Worm (Caenorhabditis elegans): ENCODE results near the gene ufm-1.

ufm-1 gene

DNA sequence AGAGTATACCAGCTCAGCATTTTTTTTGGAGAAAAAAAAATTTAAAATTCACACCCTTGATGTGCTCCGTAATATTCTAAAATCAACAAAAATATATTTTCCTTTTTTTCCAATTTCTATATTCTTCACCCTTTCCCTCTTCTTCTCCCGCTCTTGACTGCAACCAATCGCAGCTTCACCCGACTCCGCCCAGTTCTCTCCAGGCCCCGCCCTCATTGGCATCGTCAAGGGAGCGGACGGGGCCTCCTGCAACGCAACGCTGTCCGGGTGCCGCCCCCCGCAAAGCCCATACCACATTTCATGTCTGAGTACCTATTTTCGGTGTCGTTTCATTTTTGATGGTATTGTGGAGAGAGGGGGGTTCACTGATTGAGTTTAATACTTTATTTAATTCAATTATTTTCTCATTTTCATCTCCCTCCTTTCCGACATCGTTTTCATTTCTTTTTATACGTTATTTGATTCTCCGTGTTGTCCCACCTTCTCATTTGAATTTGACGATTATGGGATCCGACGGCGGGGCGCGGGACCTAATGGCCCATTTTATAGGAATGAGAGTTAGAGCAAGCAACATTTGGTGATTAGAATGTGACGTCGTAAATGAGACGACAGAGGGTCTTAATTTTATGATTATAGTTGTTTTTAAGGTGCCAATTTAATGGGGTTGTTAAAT lies 46.4 kb upstream of the ufm-1 start:
- TF ChIP-seq unc-62 (GFP tag; optimal IDR thresholded peaks at IDR 0.05 in 1 of 2) (peak in 1 of 2 experiments; percentile 12), unc-62 (tag; optimal IDR thresholded peaks at IDR 0.05) (no peak), spr-1 (tag; optimal IDR thresholded peaks at IDR 0.05) (no peak), nhr-42 (GFP tag; IDR thresholded peaks at IDR 0.05) (no peak), lin-38 (GFP tag; IDR thresholded peaks at IDR 0.05) (no peak), saeg-2 (GFP tag; IDR thresholded peaks at IDR 0.05) (no peak), pha-4 (GFP tag; IDR thresholded peaks at IDR 0.05) (no peak), pha-4 (tag; optimal IDR thresholded peaks at IDR 0.05) (no peak), jun-1 (tag; optimal IDR thresholded peaks at IDR 0.05) (no peak), tag-97 (GFP tag; IDR thresholded peaks at IDR 0.05) (no peak), lin-13 (GFP tag; optimal IDR thresholded peaks at IDR 0.05) (no peak), dve-1 (tag; optimal IDR thresholded peaks at IDR 0.05; ENCODE audit: insufficient read depth) (no peak), hif-1 (tag; optimal IDR thresholded peaks at IDR 0.05) (no peak), T26A8.4 (GFP tag; IDR thresholded peaks at IDR 0.05) (no peak), duxl-1 (tag; optimal IDR thresholded peaks at IDR 0.05; ENCODE audit: poor library complexity) (peak; percentile 62), unc-39 (tag; optimal IDR thresholded peaks at IDR 0.05) (no peak), dpl-1 (GFP tag; optimal IDR thresholded peaks at IDR 0.05) (no peak), daf-12 (tag; optimal IDR thresholded peaks at IDR 0.05) (no peak), ama-1 (optimal IDR thresholded peaks at IDR 0.05) (no peak), nhr-11 (tag; optimal IDR thresholded peaks at IDR 0.05) (no peak), mdt-29 (GFP tag; IDR thresholded peaks at IDR 0.05) (no peak), R02D3.7 (tag; optimal IDR thresholded peaks at IDR 0.05) (no peak), snpc-4 (tag; optimal IDR thresholded peaks at IDR 0.05) (no peak), set-16 (GFP tag; IDR thresholded peaks at IDR 0.05) (peak; percentile 91), F10B5.3 (tag; optimal IDR thresholded peaks at IDR 0.05) (no peak), T20F7.1 (GFP tag; optimal IDR thresholded peaks at IDR 0.05) (no peak)

DNA sequence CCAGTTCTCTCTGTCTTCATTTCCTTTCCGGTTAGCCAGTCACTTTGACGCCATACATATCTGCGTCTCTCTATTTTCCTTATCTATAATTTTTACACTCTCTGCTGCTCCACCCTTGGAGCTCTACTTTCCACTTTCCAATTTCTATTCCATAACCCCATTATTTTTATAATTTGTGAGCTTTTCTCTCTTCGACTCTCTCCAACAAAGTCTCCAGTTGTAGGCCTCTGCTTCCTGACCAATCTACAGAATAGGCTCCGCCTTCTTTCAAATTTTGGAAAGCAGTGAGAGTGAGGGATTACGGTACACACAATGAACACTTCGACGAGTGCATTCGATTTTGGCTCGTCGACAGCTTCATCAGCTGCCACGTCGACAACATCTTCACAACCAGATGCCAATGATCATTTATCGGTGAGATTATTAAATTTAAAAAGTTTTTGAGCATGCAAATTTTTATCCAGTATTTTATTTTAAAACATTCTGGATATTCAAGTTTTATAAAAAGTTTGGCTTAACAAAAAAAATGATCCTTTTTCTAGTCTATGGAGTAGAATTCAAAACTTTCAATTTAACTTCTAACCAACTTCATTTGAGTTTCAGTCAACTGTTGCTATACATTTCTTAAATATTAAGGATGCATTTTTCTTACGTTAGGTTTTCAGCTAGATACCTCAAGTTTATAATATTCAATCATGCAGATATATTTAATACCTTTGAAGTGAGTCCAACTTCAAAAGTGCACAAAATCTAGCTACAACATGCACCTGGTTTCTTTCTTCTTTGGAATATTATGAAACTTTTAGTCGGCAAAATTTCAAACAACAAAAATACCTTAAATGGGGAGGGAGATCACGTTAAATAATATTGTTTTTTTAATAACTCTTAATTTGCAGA lies 44.4 kb upstream of the ufm-1 start, which contains the start of gene egl-5:
Gene egl-5, plus strand, starts transcription at position 216 of the 897 bp plus-strand sequence.
- TF ChIP-seq ZK546.5 (tag; optimal IDR thresholded peaks at IDR 0.05) (no peak), nhr-6 (tag; optimal IDR thresholded peaks at IDR 0.05) (peak; percentile 100), Y105C5A.15 (GFP tag; IDR thresholded peaks at IDR 0.05) (no peak), nhr-111 (GFP tag; optimal IDR thresholded peaks at IDR 0.05) (no peak), rbr-2 (tag; optimal IDR thresholded peaks at IDR 0.05) (no peak)

DNA sequence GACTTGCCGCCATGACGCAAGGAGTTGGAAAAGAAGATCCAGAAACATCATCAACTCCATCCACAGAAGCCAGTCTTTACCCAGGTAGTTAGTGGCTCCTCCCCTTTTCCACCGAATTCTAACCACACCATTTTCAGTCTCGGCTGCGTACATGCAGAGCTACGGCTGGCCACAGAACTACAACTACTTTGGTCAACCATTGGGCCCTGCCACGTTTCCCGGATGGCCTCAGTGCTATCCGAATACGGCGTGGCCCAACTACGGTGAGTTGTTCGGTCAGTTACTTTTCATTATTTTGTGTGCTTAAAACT lies 43.8 kb upstream of the ufm-1 start:
- TF ChIP-seq zfp-2 (tag; optimal IDR thresholded peaks at IDR 0.05) (no peak), ceh-62 (tag; optimal IDR thresholded peaks at IDR 0.05) (no peak), unc-62 (GFP tag; optimal IDR thresholded peaks at IDR 0.05 in 1 of 2) (peak in 1 of 2 experiments; percentile 49), unc-62 (tag; optimal IDR thresholded peaks at IDR 0.05) (no peak), skn-1 (tag; optimal IDR thresholded peaks at IDR 0.05) (no peak), egl-27 (tag; optimal IDR thresholded peaks at IDR 0.05) (no peak)

Measured in whole organism, L4 larva.